Fruit fly (Drosophila melanogaster) ovary, adult (tissue): ENCODE data around the gene Hsp60B.

Experiments used
- CG17801 ChIP-seq: fragments of 200-800 bp; optimal IDR thresholded peaks from 2 replicates; lab custom pipeline; 2019; ENCODE audit warnings: missing biosample characterization, mild to moderate bottlenecking, missing genetic modification characterization, moderate library complexity; ENCODE audit not compliant: partially characterized antibody

Hsp60B gene

dm6 chr2L:728062-728461 is at the start of gene Hsp60B:
Hsp60B (plus strand) TSS chr2L:728362.
- TF ChIP-seq CG17801 (GFP tag; lab: Kevin White, UChicago) = no peak

- no peak for TF ChIP-seq CG17801 (GFP tag; lab: Kevin White, UChicago)
Observed at dm6 chr2L:679887-680286, 48.3 kb upstream of the Hsp60B start.

- no peak for TF ChIP-seq CG17801 (GFP tag; lab: Kevin White, UChicago)
Observed at dm6 chr2L:683078-683477, 45.1 kb upstream of the Hsp60B start.

dm6 chr2L:684089-684488 is 44.1 kb upstream of the Hsp60B start:
- no peak for TF ChIP-seq CG17801 (GFP tag; lab: Kevin White, UChicago)

dm6 chr2L:684788-685187 is 43.4 kb upstream of the Hsp60B start:
- TF ChIP-seq CG17801 (GFP tag; lab: Kevin White, UChicago) = no peak

- no peak for TF ChIP-seq CG17801 (GFP tag; lab: Kevin White, UChicago)
Observed at dm6 chr2L:696495-696894, 31.7 kb upstream of the Hsp60B start.

- TF ChIP-seq CG17801 (GFP tag; lab: Kevin White, UChicago) = no peak
Observed at dm6 chr2L:697608-698007, 30.6 kb upstream of the Hsp60B start.

- no peak for TF ChIP-seq CG17801 (GFP tag; lab: Kevin White, UChicago)
Observed at dm6 chr2L:698058-698457, 30.1 kb upstream of the Hsp60B start.

dm6 chr2L:700787-701186 is 27.4 kb upstream of the Hsp60B start:
- no peak for TF ChIP-seq CG17801 (GFP tag; lab: Kevin White, UChicago)

dm6 chr2L:701868-702327 is 26.3 kb upstream of the Hsp60B start:
- no peak for TF ChIP-seq CG17801 (GFP tag; lab: Kevin White, UChicago)

dm6 chr2L:705216-705615 is 22.9 kb upstream of the Hsp60B start:
- no peak for TF ChIP-seq CG17801 (GFP tag; lab: Kevin White, UChicago)

- no peak for TF ChIP-seq CG17801 (GFP tag; lab: Kevin White, UChicago)
Observed at dm6 chr2L:712281-712680, 15.9 kb upstream of the Hsp60B start.

dm6 chr2L:713232-713631 is 14.9 kb upstream of the Hsp60B start:
- no peak for TF ChIP-seq CG17801 (GFP tag; lab: Kevin White, UChicago)

- no peak for TF ChIP-seq CG17801 (GFP tag; lab: Kevin White, UChicago)
Observed at dm6 chr2L:714747-715488, 13.2 kb upstream of the Hsp60B start, which contains the start of gene ds. ds (minus strand) TSS chr2L:714983.

dm6 chr2L:715489-715849 is 12.7 kb upstream of the Hsp60B start:
- no peak for TF ChIP-seq CG17801 (GFP tag; lab: Kevin White, UChicago)

- no peak for TF ChIP-seq CG17801 (GFP tag; lab: Kevin White, UChicago)
Observed at dm6 chr2L:716547-716946, 11.6 kb upstream of the Hsp60B start.
